Worm (Caenorhabditis elegans) whole organism, mixed stage, embryonic: ENCODE measurements around the gene T26A8.3.

Source experiments
- bed-3 ChIP-seq: fragments of 200-800 bp; sonication (Bioruptor generic); optimal IDR thresholded peaks from 3 replicates; lab custom pipeline; 2018; ENCODE audit warnings: mild to moderate bottlenecking, missing genetic modification characterization, moderate library complexity, missing compliant biosample characterization
- snpc-4 ChIP-seq: fragments of 150-350 bp; optimal IDR thresholded peaks from 2 replicates; lab custom pipeline; 2014; ENCODE audit warnings: missing biosample characterization, missing genetic modification characterization

ce11 chrIV:8460208-8460607 lies 33.8 kb upstream of the T26A8.3 start, which contains the start of gene ant-1.4:
- TF ChIP-seq bed-3, result no peak
- TF ChIP-seq snpc-4 (tag; lab: Kevin White, UChicago), result no peak
